Fruit fly (Drosophila melanogaster) whole organism, adult: ENCODE measurements around the gene sna.

Experiments
- CG11617 ChIP-seq: fragments of 200-800 bp; sonication (Bioruptor generic); optimal IDR thresholded peaks from 2 replicates; lab custom pipeline; 2017; ENCODE audit warnings: mild to moderate bottlenecking, missing biosample characterization, missing genetic modification reagents, missing genetic modification characterization
- CG14711 ChIP-seq: fragments of 200-800 bp; sonication (Bioruptor generic); optimal IDR thresholded peaks from 2 replicates; lab custom pipeline; 2018; ENCODE audit warnings: missing biosample characterization, mild to moderate bottlenecking, missing genetic modification characterization, moderate library complexity
- CG5204 ChIP-seq: fragments of 200-800 bp; sonication (Bioruptor generic); optimal IDR thresholded peaks from 2 replicates; lab custom pipeline; 2016; ENCODE audit warnings: missing biosample characterization, missing genetic modification characterization
- Crg-1 ChIP-seq: fragments of 200-800 bp; sonication (Bioruptor generic); optimal IDR thresholded peaks from 2 replicates; lab custom pipeline; 2016; ENCODE audit warnings: missing biosample characterization, missing genetic modification characterization
- Hr96 ChIP-seq: fragments of 200-800 bp; sonication (Bioruptor generic); optimal IDR thresholded peaks from 2 replicates; lab custom pipeline; 2016; ENCODE audit warnings: missing biosample characterization, missing genetic modification characterization
- cnc ChIP-seq, 2 experiments: fragments of >200 bp; optimal IDR thresholded peaks; 2 replicates each; lab custom pipeline; 2017
- ovo ChIP-seq: fragments of 200-800 bp; sonication (Bioruptor generic); optimal IDR thresholded peaks from 2 replicates; lab custom pipeline; 2016; ENCODE audit warnings: missing biosample characterization, missing genetic modification characterization
- toe ChIP-seq: fragments of 200-800 bp; sonication (Bioruptor generic); optimal IDR thresholded peaks from 2 replicates; lab custom pipeline; 2016; ENCODE audit warnings: missing biosample characterization, missing genetic modification characterization

dm6 chr2L:15492159-15492541 lies 14.1 kb upstream of the sna start:
- TF ChIP-seq ovo: no peak
- TF ChIP-seq cnc (optimal IDR thresholded peaks at IDR 0.05; lab: Kevin White, UChicago): no peak
- TF ChIP-seq Crg-1 (GFP tag; lab: Kevin White, UChicago): no peak
- TF ChIP-seq Hr96: no peak
- TF ChIP-seq toe: no peak
- no peak for TF ChIP-seq CG11617 (GFP tag; lab: Kevin White, UChicago)
- no peak for TF ChIP-seq CG5204
- no peak for TF ChIP-seq CG14711 (tag; lab: Kevin White, UChicago)
